Fruit fly (Drosophila melanogaster) whole organism, adult: ENCODE results near the gene CG13876.

Experiments
- CG11617 ChIP-seq: fragments of 200-800 bp; sonication (Bioruptor generic); optimal IDR thresholded peaks from 2 replicates; lab custom pipeline; 2017; ENCODE audit warnings: mild to moderate bottlenecking, missing biosample characterization, missing genetic modification reagents, missing genetic modification characterization
- CG12768 ChIP-seq: fragments of 200-800 bp; sonication (Bioruptor generic); optimal IDR thresholded peaks from 2 replicates; lab custom pipeline; 2017; ENCODE audit warnings: missing biosample characterization, missing genetic modification characterization, mild to moderate bottlenecking, moderate library complexity, missing genetic modification reagents
- CG14711 ChIP-seq: fragments of 200-800 bp; sonication (Bioruptor generic); optimal IDR thresholded peaks from 2 replicates; lab custom pipeline; 2018; ENCODE audit warnings: missing biosample characterization, mild to moderate bottlenecking, missing genetic modification characterization, moderate library complexity
- CG1620 ChIP-seq: fragments of 200-800 bp; sonication (Bioruptor generic); optimal IDR thresholded peaks from 2 replicates; lab custom pipeline; 2016; ENCODE audit warnings: missing biosample characterization, missing genetic modification characterization
- CG33017 ChIP-seq: fragments of 200-800 bp; sonication (Bioruptor generic); optimal IDR thresholded peaks from 2 replicates; lab custom pipeline; 2018; ENCODE audit warnings: missing biosample characterization, mild to moderate bottlenecking, missing genetic modification characterization, moderate library complexity
- CG5204 ChIP-seq: fragments of 200-800 bp; sonication (Bioruptor generic); optimal IDR thresholded peaks from 2 replicates; lab custom pipeline; 2016; ENCODE audit warnings: missing biosample characterization, missing genetic modification characterization
- CG7045 ChIP-seq: fragments of 200-800 bp; sonication (Bioruptor generic); optimal IDR thresholded peaks from 2 replicates; lab custom pipeline; 2017; ENCODE audit warnings: missing biosample characterization, mild to moderate bottlenecking, missing genetic modification characterization
- CG7101 ChIP-seq: fragments of 200-800 bp; sonication (Bioruptor generic); optimal IDR thresholded peaks from 2 replicates; lab custom pipeline; 2018; ENCODE audit warnings: missing biosample characterization, mild to moderate bottlenecking, missing genetic modification characterization, moderate library complexity
- Clk ChIP-seq: fragments of 200-800 bp; sonication (Bioruptor generic); optimal IDR thresholded peaks from 2 replicates; lab custom pipeline; 2017; ENCODE audit warnings: missing biosample characterization, missing genetic modification characterization
- Crg-1 ChIP-seq: fragments of 200-800 bp; sonication (Bioruptor generic); optimal IDR thresholded peaks from 2 replicates; lab custom pipeline; 2016; ENCODE audit warnings: missing biosample characterization, missing genetic modification characterization
- Hr96 ChIP-seq: fragments of 200-800 bp; sonication (Bioruptor generic); optimal IDR thresholded peaks from 2 replicates; lab custom pipeline; 2016; ENCODE audit warnings: missing biosample characterization, missing genetic modification characterization
- Mnt ChIP-seq: fragments of 200-800 bp; sonication (Bioruptor generic); optimal IDR thresholded peaks from 2 replicates; lab custom pipeline; 2016; ENCODE audit warnings: missing biosample characterization, mild to moderate bottlenecking, missing genetic modification characterization
- bab1 ChIP-seq: fragments of 200-800 bp; sonication (Bioruptor generic); optimal IDR thresholded peaks from 3 replicates; lab custom pipeline; 2019; ENCODE audit warnings: missing biosample characterization, mild to moderate bottlenecking, missing genetic modification characterization, moderate library complexity
- cic ChIP-seq: fragments of 200-800 bp; sonication (Bioruptor generic); optimal IDR thresholded peaks from 2 replicates; lab custom pipeline; 2017; ENCODE audit warnings: missing biosample characterization, mild to moderate bottlenecking, missing genetic modification characterization, moderate library complexity
- cnc ChIP-seq, 2 experiments: fragments of >200 bp; optimal IDR thresholded peaks; 2 replicates each; lab custom pipeline; 2017
- kay ChIP-seq: fragments of 200-800 bp; sonication (Bioruptor generic); peaks from one replicate; lab custom pipeline; 2016; ENCODE audit warnings: missing biosample characterization, missing genetic modification characterization, borderline replicate concordance
- ovo ChIP-seq: fragments of 200-800 bp; sonication (Bioruptor generic); optimal IDR thresholded peaks from 2 replicates; lab custom pipeline; 2016; ENCODE audit warnings: missing biosample characterization, missing genetic modification characterization
- pad ChIP-seq: fragments of 200-800 bp; sonication (Bioruptor generic); optimal IDR thresholded peaks from 3 replicates; lab custom pipeline; 2017; ENCODE audit warnings: missing biosample characterization, missing genetic modification characterization, mild to moderate bottlenecking, moderate library complexity, missing genetic modification reagents
- tj ChIP-seq: fragments of 200-800 bp; sonication (Bioruptor generic); optimal IDR thresholded peaks from 3 replicates; lab custom pipeline; 2017; ENCODE audit warnings: missing biosample characterization, mild to moderate bottlenecking, missing genetic modification characterization, moderate library complexity
- toe ChIP-seq: fragments of 200-800 bp; sonication (Bioruptor generic); optimal IDR thresholded peaks from 2 replicates; lab custom pipeline; 2016; ENCODE audit warnings: missing biosample characterization, missing genetic modification characterization

CG13876 gene

DNA sequence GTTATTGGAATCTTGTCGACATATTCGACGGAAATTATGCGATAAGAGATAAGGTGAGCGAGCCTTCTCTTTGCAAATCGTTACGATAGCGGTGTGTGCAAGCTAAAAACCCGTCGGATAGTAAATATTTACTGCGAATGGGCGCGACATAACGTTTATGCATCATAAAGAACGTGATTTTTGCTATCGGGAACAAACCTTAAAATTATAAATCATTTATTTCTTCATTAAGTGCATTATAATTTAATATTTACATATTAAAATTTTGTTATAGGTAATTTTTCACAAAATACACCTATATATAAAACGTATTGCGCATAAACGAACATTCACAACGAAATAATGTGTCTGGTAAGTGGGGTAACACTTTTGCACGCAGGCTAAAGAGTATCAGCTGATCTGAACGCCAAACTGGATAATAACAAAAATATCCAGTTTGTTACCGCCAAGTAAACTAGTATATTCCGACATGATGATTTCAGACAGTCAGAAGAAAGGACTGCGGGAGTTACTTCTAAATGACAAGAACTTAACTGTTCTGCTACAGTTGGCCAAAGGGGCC lies at the start of gene CG13876, which contains the start of gene Gk1:
CG13876 (plus strand) TSS at position 412 of the 562 bp plus-strand sequence.
Gk1 (minus strand) TSS at position 122 of the 562 bp plus-strand sequence.
- TF ChIP-seq cnc (optimal IDR thresholded peaks at IDR 0.05; lab: Kevin White, UChicago) = no peak
- TF ChIP-seq kay (GFP tag; lab: Kevin White, UChicago) = no peak
- TF ChIP-seq CG7045 (GFP tag; lab: Kevin White, UChicago) = peak; percentile 98
- peak; percentile 89 for TF ChIP-seq pad (GFP tag; lab: Kevin White, UChicago)
- peak; percentile 97 for TF ChIP-seq CG14711 (tag; lab: Kevin White, UChicago)
- TF ChIP-seq CG33017 (tag; lab: Kevin White, UChicago) = peak; percentile 99
- no peak for TF ChIP-seq toe (GFP tag; lab: Kevin White, UChicago)
- TF ChIP-seq tj (GFP tag; lab: Kevin White, UChicago) = peak; percentile 92
- TF ChIP-seq Clk (GFP tag; lab: Kevin White, UChicago) = peak; percentile 95
- TF ChIP-seq ovo = peak; percentile 90
- TF ChIP-seq CG11617 (GFP tag; lab: Kevin White, UChicago) = peak; percentile 98
- TF ChIP-seq Hr96 = no peak
- peak; percentile 86 for TF ChIP-seq CG1620 (GFP tag; lab: Kevin White, UChicago)
- TF ChIP-seq CG7101 (tag; lab: Kevin White, UChicago) = peak; percentile 99
- TF ChIP-seq CG5204 (GFP tag; lab: Kevin White, UChicago) = no peak
- TF ChIP-seq Crg-1 (GFP tag; lab: Kevin White, UChicago) = peak; percentile 91
- peak; percentile 97 for TF ChIP-seq CG12768 (GFP tag; lab: Kevin White, UChicago)
- peak; percentile 90 for TF ChIP-seq Mnt (GFP tag; lab: Kevin White, UChicago)
- peak; percentile 99 for TF ChIP-seq bab1 (GFP tag; lab: Kevin White, UChicago)
- TF ChIP-seq cic (GFP tag; lab: Kevin White, UChicago) = peak; percentile 97

DNA sequence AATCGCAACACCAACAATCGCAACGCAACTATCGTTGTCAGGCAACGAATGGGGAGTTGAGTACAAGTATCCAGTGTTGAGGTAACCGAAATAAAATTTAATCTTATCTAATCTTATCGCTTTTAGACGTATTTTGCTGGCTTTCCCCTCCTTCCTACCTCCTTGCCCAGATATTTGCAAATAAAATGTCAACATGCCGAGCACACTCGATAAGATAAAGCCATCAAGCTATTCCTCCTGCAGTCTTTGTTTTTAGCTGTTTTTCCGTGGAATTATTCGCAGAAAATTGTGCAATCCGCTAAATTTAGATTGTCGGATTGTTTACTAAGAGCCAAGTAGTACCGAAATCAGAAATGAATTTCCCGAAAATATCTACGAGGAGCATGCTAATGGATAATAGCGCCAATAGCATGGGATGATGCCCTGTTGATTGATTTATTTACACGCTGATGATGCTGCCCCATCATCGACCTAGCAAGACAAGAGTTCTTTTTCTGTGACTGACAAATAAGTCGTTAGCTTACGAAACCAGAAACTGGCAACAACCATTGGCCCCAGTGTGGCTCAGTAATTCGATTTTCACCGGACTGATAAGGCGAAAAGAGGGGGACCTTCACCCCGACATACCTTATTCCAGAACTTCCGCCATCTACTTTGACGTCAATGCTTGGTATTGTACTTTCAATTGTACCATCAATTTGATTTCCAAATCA lies 49.2 kb upstream of the CG13876 start:
- TF ChIP-seq CG7101 (tag; lab: Kevin White, UChicago) (peak; percentile 59), CG12768 (GFP tag; lab: Kevin White, UChicago) (peak; percentile 19), Hr96 (no peak), tj (GFP tag; lab: Kevin White, UChicago) (no peak), ovo (peak; percentile 30), Crg-1 (GFP tag; lab: Kevin White, UChicago) (no peak), Clk (GFP tag; lab: Kevin White, UChicago) (peak; percentile 4), pad (GFP tag; lab: Kevin White, UChicago) (no peak), Mnt (GFP tag; lab: Kevin White, UChicago) (peak; percentile 58), toe (GFP tag; lab: Kevin White, UChicago) (no peak), CG5204 (GFP tag; lab: Kevin White, UChicago) (no peak), CG14711 (tag; lab: Kevin White, UChicago) (no peak), CG7045 (GFP tag; lab: Kevin White, UChicago) (peak; percentile 19), CG1620 (GFP tag; lab: Kevin White, UChicago) (no peak), cnc (optimal IDR thresholded peaks at IDR 0.05; lab: Kevin White, UChicago) (no peak), bab1 (GFP tag; lab: Kevin White, UChicago) (no peak), CG33017 (tag; lab: Kevin White, UChicago) (peak; percentile 70), kay (GFP tag; lab: Kevin White, UChicago) (peak; percentile 96), CG11617 (GFP tag; lab: Kevin White, UChicago) (peak; percentile 31), cic (GFP tag; lab: Kevin White, UChicago) (peak; percentile 88)

DNA sequence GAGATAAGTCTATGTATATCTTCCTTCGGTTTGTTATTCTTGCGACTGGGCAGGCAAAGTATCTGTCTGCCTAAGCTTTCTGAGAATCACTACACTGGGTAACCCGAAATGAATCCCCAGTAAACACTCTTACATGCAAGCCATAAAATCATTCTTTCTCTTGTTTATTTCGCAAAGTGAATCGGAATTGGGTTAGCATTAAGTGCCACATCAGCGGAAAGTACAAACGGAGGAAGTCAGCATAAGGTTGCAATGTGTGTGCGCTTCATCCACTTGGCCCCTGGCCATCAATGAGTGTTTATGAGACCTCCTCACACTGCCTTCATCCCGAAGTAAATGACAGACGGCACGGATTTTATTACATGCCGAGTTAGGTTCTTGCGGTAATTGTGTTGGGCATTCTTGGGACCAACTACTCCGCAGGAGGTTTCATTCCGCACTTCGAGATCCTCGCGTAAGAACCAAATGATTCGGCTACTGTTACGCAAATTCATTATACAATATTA lies 48.2 kb upstream of the CG13876 start:
- no peak for TF ChIP-seq Crg-1 (GFP tag; lab: Kevin White, UChicago)
- peak; percentile 98 for TF ChIP-seq tj (GFP tag; lab: Kevin White, UChicago)
- no peak for TF ChIP-seq Hr96
- TF ChIP-seq CG7045 (GFP tag; lab: Kevin White, UChicago) = no peak
- TF ChIP-seq kay (GFP tag; lab: Kevin White, UChicago) = no peak
- TF ChIP-seq CG12768 (GFP tag; lab: Kevin White, UChicago) = no peak

- no peak for TF ChIP-seq Crg-1 (GFP tag; lab: Kevin White, UChicago)
- TF ChIP-seq tj (GFP tag; lab: Kevin White, UChicago) = peak; percentile 7
- no peak for TF ChIP-seq kay (GFP tag; lab: Kevin White, UChicago)
Observed at dm6 chr3L:159406-160084, 46.4 kb upstream of the CG13876 start.

DNA sequence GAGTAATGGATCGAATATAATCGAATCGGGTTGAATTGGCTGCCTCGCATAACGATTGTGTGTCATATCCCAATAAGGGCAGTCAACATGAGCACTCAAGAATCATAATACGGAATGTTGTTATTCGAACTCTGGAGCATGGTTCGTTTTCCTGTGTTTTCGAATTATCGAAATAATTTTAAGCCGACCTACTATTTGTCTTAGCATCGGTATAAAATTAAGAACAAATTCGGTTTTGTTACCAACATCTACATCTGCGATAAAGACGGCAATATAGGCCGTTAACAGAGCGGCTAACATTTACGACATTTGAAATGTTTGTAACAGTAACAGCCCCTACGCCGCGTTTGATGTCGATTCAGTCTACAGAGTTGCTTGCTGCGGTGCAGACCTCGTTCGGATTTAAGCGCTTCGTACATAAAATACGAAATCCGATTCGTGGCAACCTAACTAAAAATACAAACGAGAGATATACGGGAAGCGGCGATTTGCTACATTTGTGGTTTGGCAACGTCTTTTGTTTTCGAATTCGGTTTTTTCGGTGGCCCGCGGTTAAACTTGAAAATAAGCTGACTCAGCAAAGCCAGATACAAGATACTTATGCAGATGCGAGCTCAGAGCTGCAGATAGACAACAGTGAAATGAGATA lies 45.4 kb upstream of the CG13876 start:
- TF ChIP-seq kay (GFP tag; lab: Kevin White, UChicago) (no peak), Crg-1 (GFP tag; lab: Kevin White, UChicago) (no peak), CG5204 (GFP tag; lab: Kevin White, UChicago) (no peak), CG11617 (GFP tag; lab: Kevin White, UChicago) (no peak), ovo (no peak), Mnt (GFP tag; lab: Kevin White, UChicago) (peak; percentile 31), cic (GFP tag; lab: Kevin White, UChicago) (peak; percentile 29), CG7045 (GFP tag; lab: Kevin White, UChicago) (peak; percentile 4), CG12768 (GFP tag; lab: Kevin White, UChicago) (peak; percentile 15), CG1620 (GFP tag; lab: Kevin White, UChicago) (no peak), CG14711 (tag; lab: Kevin White, UChicago) (peak; percentile 30), tj (GFP tag; lab: Kevin White, UChicago) (peak; percentile 82), Clk (GFP tag; lab: Kevin White, UChicago) (no peak), Hr96 (no peak), toe (GFP tag; lab: Kevin White, UChicago) (no peak), pad (GFP tag; lab: Kevin White, UChicago) (peak; percentile 1), CG33017 (tag; lab: Kevin White, UChicago) (peak; percentile 16), bab1 (GFP tag; lab: Kevin White, UChicago) (peak; percentile 51), CG7101 (tag; lab: Kevin White, UChicago) (peak; percentile 15), cnc (optimal IDR thresholded peaks at IDR 0.05; lab: Kevin White, UChicago) (no peak)
